Fruit fly (Drosophila melanogaster): ENCODE data around the gene hwt.

The hwt gene

DNA sequence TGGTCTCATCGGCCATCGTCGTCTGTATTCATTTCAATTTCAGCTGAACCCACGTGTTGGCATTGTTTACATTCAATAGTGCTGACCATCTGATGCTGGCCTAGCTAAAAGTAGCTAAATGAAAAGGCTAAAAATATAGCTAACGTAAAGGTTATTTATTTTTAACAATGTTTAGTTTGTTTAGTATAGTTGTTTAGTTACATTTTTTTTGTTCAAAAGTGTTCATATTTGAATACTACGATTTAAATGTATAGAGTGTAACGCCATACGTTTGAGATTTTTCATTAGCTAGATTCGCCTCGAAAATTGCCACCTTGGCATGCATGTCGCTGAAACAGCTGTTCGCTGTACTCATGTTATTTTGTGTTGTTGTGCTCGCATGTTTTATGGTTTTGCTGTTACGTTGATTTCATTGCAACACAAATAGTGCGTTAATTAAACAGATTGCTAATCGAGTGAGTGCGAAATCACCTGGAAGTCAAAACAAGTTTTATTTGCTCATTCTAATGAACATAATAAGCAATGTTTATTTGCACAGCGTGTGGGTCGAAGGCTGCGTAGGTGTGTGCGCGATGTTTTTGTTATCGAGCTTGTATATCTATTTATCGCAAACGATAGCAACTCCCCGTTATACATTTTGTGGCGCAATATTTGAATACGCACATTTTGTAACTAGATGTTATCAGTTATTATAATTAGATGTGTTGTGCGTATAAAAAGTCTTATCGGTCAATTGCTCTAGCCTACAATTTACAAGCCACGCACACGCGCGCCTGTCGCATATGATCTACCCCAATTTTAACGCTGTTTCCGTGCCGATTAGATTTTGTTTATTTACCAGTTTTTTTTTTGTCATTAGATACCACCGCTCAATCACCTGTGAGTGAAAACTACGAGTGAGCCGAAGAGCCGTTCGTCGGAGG is 43.5 kb upstream of the hwt start, which contains the start of the genes CG1463 and Fpgs1 (continued):
- TF ChIP-seq Xbp1 (GFP tag; optimal IDR thresholded peaks at IDR 0.05) (peak; percentile 39), wdn (GFP tag; IDR thresholded peaks at IDR 0.05) (no peak), Optix (GFP tag; IDR thresholded peaks at IDR 0.05) (no peak), CG32772 (GFP tag; IDR thresholded peaks at IDR 0.05) (no peak), jumu (GFP tag; optimal IDR thresholded peaks at IDR 0.05) (peak; percentile 12), ro (GFP tag; IDR thresholded peaks at IDR 0.05) (no peak), zf30C (GFP tag; optimal IDR thresholded peaks at IDR 0.05) (no peak), chif (GFP tag; optimal IDR thresholded peaks at IDR 0.05) (no peak), zfh2 (GFP tag; optimal IDR thresholded peaks at IDR 0.05) (peak; percentile 38), p53 (GFP tag; optimal IDR thresholded peaks at IDR 0.05) (no peak), CG7839 (tag; optimal IDR thresholded peaks at IDR 0.05) (no peak), Aef1 (GFP tag; IDR thresholded peaks at IDR 0.05) (0 out of 3 replicates have a peak, but pooled peaks have one; percentile 22), CG11504 (tag; optimal IDR thresholded peaks at IDR 0.05) (no peak), bbx (GFP tag; IDR thresholded peaks at IDR 0.05; ENCODE audit: partially characterized antibody) (peak; percentile 61), oc (tag; optimal IDR thresholded peaks at IDR 0.05) (no peak), sisA (GFP tag; IDR thresholded peaks at IDR 0.05) (no peak), H15 (GFP tag; IDR thresholded peaks at IDR 0.05) (no peak), CG8290 (GFP tag; optimal IDR thresholded peaks at IDR 0.05) (no peak), CG8290 (tag; optimal IDR thresholded peaks at IDR 0.05) (no peak), HHEX (GFP tag; optimal IDR thresholded peaks at IDR 0.05) (no peak), lola (GFP tag; optimal IDR thresholded peaks at IDR 0.05) (peak in 1 of 3 experiments; percentile 36), CG12942 (GFP tag; optimal IDR thresholded peaks at IDR 0.05) (no peak), MBD-R2 (GFP tag; IDR thresholded peaks at IDR 0.05) (peak; percentile 61; the same call in 1 of the 2 replicates), CG13287 (GFP tag; IDR thresholded peaks at IDR 0.05; ENCODE audit: partially characterized antibody) (peak; percentile 63; the same call in 1 of the 2 replicates), fd3F (GFP tag; optimal IDR thresholded peaks at IDR 0.05) (no peak), seq (GFP tag; IDR thresholded peaks at IDR 0.05) (no peak), CG6654 (GFP tag; optimal IDR thresholded peaks at IDR 0.05) (no peak), sob (GFP tag; IDR thresholded peaks at IDR 0.05) (peak; percentile 36; the same call in 1 of the 2 replicates), CG3065 (GFP tag; optimal IDR thresholded peaks at IDR 0.05) (no peak), B-H1 (GFP tag; IDR thresholded peaks at IDR 0.05) (no peak), Doc2 (GFP tag; IDR thresholded peaks at IDR 0.05) (no peak), tna (GFP tag; IDR thresholded peaks at IDR 0.05; ENCODE audit: partially characterized antibody) (peak; percentile 40; the same call in 1 of the 2 replicates), twi (tag; optimal IDR thresholded peaks at IDR 0.05) (peak; percentile 53), Sox100B (GFP tag; optimal IDR thresholded peaks at IDR 0.05) (no peak), CG17328 (GFP tag; IDR thresholded peaks at IDR 0.05) (no peak), amos (GFP tag; IDR thresholded peaks at IDR 0.05; ENCODE audit: partially characterized antibody) (peak; percentile 63; the same call in 1 of the 2 replicates), ATbp (GFP tag; optimal IDR thresholded peaks at IDR 0.05) (no peak), Meics (GFP tag; optimal IDR thresholded peaks at IDR 0.05) (no peak), pfk (GFP tag; optimal IDR thresholded peaks at IDR 0.05) (no peak), chn (GFP tag; optimal IDR thresholded peaks at IDR 0.05) (no peak), dysf (GFP tag; IDR thresholded peaks at IDR 0.05) (peak; percentile 44; the same call in 2 of the 3 replicates), CG6254 (GFP tag; optimal IDR thresholded peaks at IDR 0.05) (no peak), CG10267 (tag; optimal IDR thresholded peaks at IDR 0.05) (peak; percentile 28), CG11723 (GFP tag; optimal IDR thresholded peaks at IDR 0.05) (no peak), schlank (tag; optimal IDR thresholded peaks at IDR 0.05) (no peak), CG9727 (GFP tag; optimal IDR thresholded peaks at IDR 0.05) (no peak), CG42726 (GFP tag; IDR thresholded peaks at IDR 0.05; ENCODE audit: partially characterized antibody) (no peak), TFAM (GFP tag; optimal IDR thresholded peaks at IDR 0.05) (no peak), trh (GFP tag; optimal IDR thresholded peaks at IDR 0.05) (no peak)
